Worm (Caenorhabditis elegans) whole organism, late embryonic: ENCODE results near the gene cmd-1.

Source experiments
- dve-1 ChIP-seq: sonication (generic microtip); optimal IDR thresholded peaks from 2 replicates; lab custom pipeline; 2017; ENCODE audit warnings: antibody characterized with exemption, mild to moderate bottlenecking, missing genetic modification characterization, missing compliant biosample characterization
- fax-1 ChIP-seq: sonication (generic microtip); optimal IDR thresholded peaks from 2 replicates; lab custom pipeline; 2016; ENCODE audit warnings: missing genotype, missing genetic modification characterization, missing compliant biosample characterization
- nhr-11 ChIP-seq: fragments of 150-350 bp; optimal IDR thresholded peaks from 2 replicates; lab custom pipeline; 2014; ENCODE audit warnings: missing biosample characterization, missing genetic modification characterization
- nhr-232 ChIP-seq: sonication (generic microtip); optimal IDR thresholded peaks from 2 replicates; lab custom pipeline; 2016; ENCODE audit warnings: missing genetic modification characterization, missing compliant biosample characterization
- odd-2 ChIP-seq: sonication (generic microtip); optimal IDR thresholded peaks from 2 replicates; lab custom pipeline; 2017; ENCODE audit warnings: antibody characterized with exemption, mild to moderate bottlenecking, missing genetic modification characterization, missing compliant biosample characterization
- pqm-1 ChIP-seq: sonication (generic microtip); optimal IDR thresholded peaks from 2 replicates; lab custom pipeline; 2016; ENCODE audit warnings: missing genetic modification characterization, missing compliant biosample characterization
- ref-2 ChIP-seq: sonication (generic microtip); optimal IDR thresholded peaks from 2 replicates; lab custom pipeline; 2016; ENCODE audit warnings: missing genetic modification characterization, missing compliant biosample characterization
- rnt-1 ChIP-seq: sonication (generic microtip); optimal IDR thresholded peaks from 2 replicates; lab custom pipeline; 2016; ENCODE audit warnings: missing genetic modification characterization, missing compliant biosample characterization

DNA sequence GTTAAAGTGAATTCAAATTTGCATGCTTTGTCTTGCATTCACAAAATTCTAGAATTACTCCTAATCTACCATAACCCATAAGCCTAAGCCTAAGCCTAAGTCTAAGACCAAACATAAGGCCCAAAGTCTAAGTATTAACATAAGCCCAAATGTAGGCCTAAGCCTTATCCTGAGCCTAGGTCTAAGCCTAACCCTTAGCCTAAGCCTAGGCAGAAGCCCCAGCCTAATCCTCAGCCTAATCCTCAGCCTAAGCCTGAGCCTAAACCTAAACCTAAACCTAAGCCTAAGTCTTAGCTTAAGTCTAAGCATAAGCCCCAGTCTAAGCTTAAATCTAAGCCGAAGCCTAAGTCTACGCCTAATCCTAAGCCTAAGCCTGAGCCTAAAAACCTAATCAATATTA lies 14.5 kb downstream of the cmd-1 start:
- TF ChIP-seq pqm-1 (no peak), nhr-11 (no peak), fax-1 (tag; lab: Kevin White, UChicago) (no peak), nhr-232 (tag; lab: Kevin White, UChicago) (no peak), dve-1 (tag; lab: Kevin White, UChicago) (peak; percentile 24), odd-2 (tag; lab: Kevin White, UChicago) (no peak), rnt-1 (tag; lab: Kevin White, UChicago) (no peak), ref-2 (no peak)
